Fruit fly (Drosophila melanogaster) whole organism, adult: Measurements from ENCODE around the gene mys.
A peak's percentile ranks its signal among the peaks of the same experiment; 100 is the strongest.

Experiments
- CG11617 ChIP-seq: fragments of 200-800 bp; sonication (Bioruptor generic); optimal IDR thresholded peaks from 2 replicates; lab custom pipeline; 2017; ENCODE audit warnings: mild to moderate bottlenecking, missing biosample characterization, missing genetic modification reagents, missing genetic modification characterization
- CG12768 ChIP-seq: fragments of 200-800 bp; sonication (Bioruptor generic); optimal IDR thresholded peaks from 2 replicates; lab custom pipeline; 2017; ENCODE audit warnings: missing biosample characterization, missing genetic modification characterization, mild to moderate bottlenecking, moderate library complexity, missing genetic modification reagents
- CG14711 ChIP-seq: fragments of 200-800 bp; sonication (Bioruptor generic); optimal IDR thresholded peaks from 2 replicates; lab custom pipeline; 2018; ENCODE audit warnings: missing biosample characterization, mild to moderate bottlenecking, missing genetic modification characterization, moderate library complexity
- CG1620 ChIP-seq: fragments of 200-800 bp; sonication (Bioruptor generic); optimal IDR thresholded peaks from 2 replicates; lab custom pipeline; 2016; ENCODE audit warnings: missing biosample characterization, missing genetic modification characterization
- CG33017 ChIP-seq: fragments of 200-800 bp; sonication (Bioruptor generic); optimal IDR thresholded peaks from 2 replicates; lab custom pipeline; 2018; ENCODE audit warnings: missing biosample characterization, mild to moderate bottlenecking, missing genetic modification characterization, moderate library complexity
- CG5204 ChIP-seq: fragments of 200-800 bp; sonication (Bioruptor generic); optimal IDR thresholded peaks from 2 replicates; lab custom pipeline; 2016; ENCODE audit warnings: missing biosample characterization, missing genetic modification characterization
- CG7045 ChIP-seq: fragments of 200-800 bp; sonication (Bioruptor generic); optimal IDR thresholded peaks from 2 replicates; lab custom pipeline; 2017; ENCODE audit warnings: missing biosample characterization, mild to moderate bottlenecking, missing genetic modification characterization
- CG7101 ChIP-seq: fragments of 200-800 bp; sonication (Bioruptor generic); optimal IDR thresholded peaks from 2 replicates; lab custom pipeline; 2018; ENCODE audit warnings: missing biosample characterization, mild to moderate bottlenecking, missing genetic modification characterization, moderate library complexity
- Clk ChIP-seq: fragments of 200-800 bp; sonication (Bioruptor generic); optimal IDR thresholded peaks from 2 replicates; lab custom pipeline; 2017; ENCODE audit warnings: missing biosample characterization, missing genetic modification characterization
- Crg-1 ChIP-seq: fragments of 200-800 bp; sonication (Bioruptor generic); optimal IDR thresholded peaks from 2 replicates; lab custom pipeline; 2016; ENCODE audit warnings: missing biosample characterization, missing genetic modification characterization
- Hr96 ChIP-seq: fragments of 200-800 bp; sonication (Bioruptor generic); optimal IDR thresholded peaks from 2 replicates; lab custom pipeline; 2016; ENCODE audit warnings: missing biosample characterization, missing genetic modification characterization
- Mnt ChIP-seq: fragments of 200-800 bp; sonication (Bioruptor generic); optimal IDR thresholded peaks from 2 replicates; lab custom pipeline; 2016; ENCODE audit warnings: missing biosample characterization, mild to moderate bottlenecking, missing genetic modification characterization
- bab1 ChIP-seq: fragments of 200-800 bp; sonication (Bioruptor generic); optimal IDR thresholded peaks from 3 replicates; lab custom pipeline; 2019; ENCODE audit warnings: missing biosample characterization, mild to moderate bottlenecking, missing genetic modification characterization, moderate library complexity
- cic ChIP-seq: fragments of 200-800 bp; sonication (Bioruptor generic); optimal IDR thresholded peaks from 2 replicates; lab custom pipeline; 2017; ENCODE audit warnings: missing biosample characterization, mild to moderate bottlenecking, missing genetic modification characterization, moderate library complexity
- cnc ChIP-seq, 2 experiments: fragments of >200 bp; optimal IDR thresholded peaks; 2 replicates each; lab custom pipeline; 2017
- kay ChIP-seq: fragments of 200-800 bp; sonication (Bioruptor generic); peaks from one replicate; lab custom pipeline; 2016; ENCODE audit warnings: missing biosample characterization, missing genetic modification characterization, borderline replicate concordance
- ovo ChIP-seq: fragments of 200-800 bp; sonication (Bioruptor generic); optimal IDR thresholded peaks from 2 replicates; lab custom pipeline; 2016; ENCODE audit warnings: missing biosample characterization, missing genetic modification characterization
- pad ChIP-seq: fragments of 200-800 bp; sonication (Bioruptor generic); optimal IDR thresholded peaks from 3 replicates; lab custom pipeline; 2017; ENCODE audit warnings: missing biosample characterization, missing genetic modification characterization, mild to moderate bottlenecking, moderate library complexity, missing genetic modification reagents
- tj ChIP-seq: fragments of 200-800 bp; sonication (Bioruptor generic); optimal IDR thresholded peaks from 3 replicates; lab custom pipeline; 2017; ENCODE audit warnings: missing biosample characterization, mild to moderate bottlenecking, missing genetic modification characterization, moderate library complexity
- toe ChIP-seq: fragments of 200-800 bp; sonication (Bioruptor generic); optimal IDR thresholded peaks from 2 replicates; lab custom pipeline; 2016; ENCODE audit warnings: missing biosample characterization, missing genetic modification characterization

Gene mys

dm6 chrX:8056597-8057228 is 4.7 kb upstream of the mys start:
- peak; percentile 96 for TF ChIP-seq kay (GFP tag; lab: Kevin White, UChicago)
- no peak for TF ChIP-seq ovo (GFP tag; lab: Kevin White, UChicago)
- peak; percentile 43 for TF ChIP-seq Mnt (GFP tag; lab: Kevin White, UChicago)
- TF ChIP-seq cic = peak; percentile 79

- TF ChIP-seq pad (GFP tag; lab: Kevin White, UChicago) (peak; percentile 34), Clk (GFP tag; lab: Kevin White, UChicago) (no peak), bab1 (GFP tag; lab: Kevin White, UChicago) (no peak), toe (GFP tag; lab: Kevin White, UChicago) (peak; percentile 48), Mnt (GFP tag; lab: Kevin White, UChicago) (no peak), tj (GFP tag; lab: Kevin White, UChicago) (peak; percentile 77), CG12768 (GFP tag; lab: Kevin White, UChicago) (peak; percentile 6), Crg-1 (GFP tag; lab: Kevin White, UChicago) (peak; percentile 67), ovo (GFP tag; lab: Kevin White, UChicago) (peak; percentile 68), CG7045 (GFP tag; lab: Kevin White, UChicago) (peak; percentile 43), CG7101 (tag; lab: Kevin White, UChicago) (peak; percentile 72), CG33017 (tag; lab: Kevin White, UChicago) (no peak), CG11617 (peak; percentile 76), cnc (optimal IDR thresholded peaks at IDR 0.05; lab: Kevin White, UChicago) (no peak), CG14711 (peak; percentile 44), Hr96 (GFP tag; lab: Kevin White, UChicago) (peak; percentile 62), CG1620 (GFP tag; lab: Kevin White, UChicago) (peak; percentile 33), CG5204 (GFP tag; lab: Kevin White, UChicago) (peak; percentile 63)
These were observed 4.1 kb upstream of the mys start for dm6 chrX:8057299-8057730.

dm6 chrX:8057837-8058445 is 3.5 kb upstream of the mys start:
- TF ChIP-seq Hr96 (GFP tag; lab: Kevin White, UChicago) (peak; percentile 10), CG7045 (GFP tag; lab: Kevin White, UChicago) (no peak), kay (GFP tag; lab: Kevin White, UChicago) (peak; percentile 25), cnc (optimal IDR thresholded peaks at IDR 0.05; lab: Kevin White, UChicago) (no peak), Mnt (GFP tag; lab: Kevin White, UChicago) (no peak), bab1 (GFP tag; lab: Kevin White, UChicago) (no peak), CG33017 (tag; lab: Kevin White, UChicago) (no peak), CG14711 (no peak)

dm6 chrX:8058446-8058900 is 3.0 kb upstream of the mys start:
- TF ChIP-seq Hr96 (GFP tag; lab: Kevin White, UChicago) (no peak), pad (GFP tag; lab: Kevin White, UChicago) (peak; percentile 65), kay (GFP tag; lab: Kevin White, UChicago) (peak; percentile 93), CG12768 (GFP tag; lab: Kevin White, UChicago) (peak; percentile 0), tj (GFP tag; lab: Kevin White, UChicago) (peak; percentile 59), Mnt (GFP tag; lab: Kevin White, UChicago) (peak; percentile 92), toe (GFP tag; lab: Kevin White, UChicago) (no peak), cic (peak; percentile 81), CG14711 (no peak), CG7101 (tag; lab: Kevin White, UChicago) (peak; percentile 11), CG11617 (peak; percentile 9), cnc (optimal IDR thresholded peaks at IDR 0.05; lab: Kevin White, UChicago) (no peak), bab1 (GFP tag; lab: Kevin White, UChicago) (peak; percentile 4), Crg-1 (GFP tag; lab: Kevin White, UChicago) (no peak), CG33017 (tag; lab: Kevin White, UChicago) (no peak)

dm6 chrX:8059629-8060028 is 1.8 kb upstream of the mys start:
- TF ChIP-seq Mnt (GFP tag; lab: Kevin White, UChicago) = peak; percentile 78
- TF ChIP-seq CG1620 (GFP tag; lab: Kevin White, UChicago) = no peak
- TF ChIP-seq toe (GFP tag; lab: Kevin White, UChicago) = no peak

- TF ChIP-seq cic (no peak), CG5204 (GFP tag; lab: Kevin White, UChicago) (no peak), CG33017 (tag; lab: Kevin White, UChicago) (no peak), Mnt (GFP tag; lab: Kevin White, UChicago) (no peak), CG12768 (GFP tag; lab: Kevin White, UChicago) (no peak), CG14711 (no peak), pad (GFP tag; lab: Kevin White, UChicago) (no peak), CG11617 (no peak), CG1620 (GFP tag; lab: Kevin White, UChicago) (no peak), tj (GFP tag; lab: Kevin White, UChicago) (peak; percentile 35), ovo (GFP tag; lab: Kevin White, UChicago) (peak; percentile 36), kay (GFP tag; lab: Kevin White, UChicago) (peak; percentile 87), Hr96 (GFP tag; lab: Kevin White, UChicago) (no peak), Crg-1 (GFP tag; lab: Kevin White, UChicago) (no peak)
These were observed 1.1 kb upstream of the mys start for dm6 chrX:8060148-8060920.
